Worm (Caenorhabditis elegans) whole organism, L1 larva: ENCODE data around the gene srh-229.
A peak's percentile ranks its signal among the peaks of the same experiment; 100 is the strongest.

Experiments used
- C04F5.9 ChIP-seq: sonication (generic microtip); optimal IDR thresholded peaks from 2 replicates; lab custom pipeline; 2016; ENCODE audit warnings: missing genetic modification characterization, missing compliant biosample characterization
- F16B12.6 ChIP-seq: fragments of 150-350 bp; optimal IDR thresholded peaks from 2 replicates; lab custom pipeline; 2014; ENCODE audit warnings: missing biosample characterization, missing genetic modification characterization
- blmp-1 ChIP-seq: fragments of 150-350 bp; optimal IDR thresholded peaks from 2 replicates; lab custom pipeline; 2014; ENCODE audit warnings: missing biosample characterization, missing genetic modification characterization
- dsc-1 ChIP-seq: sonication (generic microtip); optimal IDR thresholded peaks from 2 replicates; lab custom pipeline; 2016; ENCODE audit warnings: mild to moderate bottlenecking, missing genetic modification characterization, missing compliant biosample characterization
- elt-2 ChIP-seq: sonication (generic microtip); optimal IDR thresholded peaks from 2 replicates; lab custom pipeline; 2016; ENCODE audit warnings: missing genetic modification characterization, mild to moderate bottlenecking, inconsistent platforms, missing compliant biosample characterization, missing genetic modification reagents
- elt-3 ChIP-seq, 6 experiments: fragments of 150-350 bp in 1 of 6; sonication (generic microtip); optimal IDR thresholded peaks; 2 replicates each; lab custom pipeline; 2017 to 2018; ENCODE audit warnings: missing biosample characterization in 6 of 6, missing genetic modification characterization in 6 of 6, inconsistent platforms in 1 of 6
- fkh-4 ChIP-seq: sonication (generic microtip); optimal IDR thresholded peaks from 2 replicates; lab custom pipeline; 2016; ENCODE audit warnings: missing compliant biosample characterization, missing genetic modification characterization, borderline replicate concordance
- grh-1 ChIP-seq: fragments of 200-800 bp; sonication (Bioruptor generic); IDR thresholded peaks from 2 replicates; pipeline ENCODE4 v1.3.6; 2022; ENCODE audit warnings: missing genetic modification reagents, missing genetic modification characterization, missing compliant biosample characterization
- hlh-17 ChIP-seq: fragments of 200-800 bp; sonication (Bioruptor generic); optimal IDR thresholded peaks from 2 replicates; lab custom pipeline; 2018; ENCODE audit warnings: missing genetic modification characterization, mild to moderate bottlenecking, missing compliant biosample characterization, moderate library complexity, borderline replicate concordance
- hlh-4 ChIP-seq: sonication (generic microtip); optimal IDR thresholded peaks from 2 replicates; lab custom pipeline; 2016; ENCODE audit warnings: mild to moderate bottlenecking, missing genetic modification characterization, missing compliant biosample characterization
- irx-1 ChIP-seq: sonication (generic microtip); optimal IDR thresholded peaks from 2 replicates; lab custom pipeline; 2016; ENCODE audit warnings: missing genetic modification characterization, missing compliant biosample characterization
- isw-1 ChIP-seq: fragments of 200-800 bp; sonication (Bioruptor generic); IDR thresholded peaks from 2 replicates; pipeline ENCODE4 v1.3.6; 2022; ENCODE audit warnings: missing genetic modification characterization, missing compliant biosample characterization
- lin-35 ChIP-seq, 2 experiments: fragments of 150-350 bp; optimal IDR thresholded peaks; 2 replicates each; lab custom pipeline; 2014; ENCODE audit warnings: missing biosample characterization in 2 of 2, missing genetic modification characterization in 2 of 2, missing genetic modification reagents in 2 of 2
- nhr-11 ChIP-seq: fragments of 150-350 bp; optimal IDR thresholded peaks from 2 replicates; lab custom pipeline; 2014; ENCODE audit warnings: missing biosample characterization, missing genetic modification characterization
- nhr-19 ChIP-seq: fragments of 200-800 bp; sonication (Bioruptor generic); conservative IDR thresholded peaks from 2 replicates; pipeline ENCODE4 v1.3.6; 2022; ENCODE audit warnings: missing genetic modification characterization, missing compliant biosample characterization
- nhr-28 ChIP-seq: fragments of 150-350 bp; optimal IDR thresholded peaks from 2 replicates; lab custom pipeline; 2014; ENCODE audit warnings: missing biosample characterization, missing genetic modification characterization
- nhr-71 ChIP-seq: sonication (generic microtip); optimal IDR thresholded peaks from 2 replicates; lab custom pipeline; 2016; ENCODE audit warnings: mild to moderate bottlenecking, missing genetic modification characterization, moderate library complexity, missing compliant biosample characterization
- nhr-76 ChIP-seq: sonication (generic microtip); optimal IDR thresholded peaks from 2 replicates; lab custom pipeline; 2017; ENCODE audit warnings: missing biosample characterization, missing genetic modification characterization
- nhr-77 ChIP-seq: fragments of 150-350 bp; optimal IDR thresholded peaks from 2 replicates; lab custom pipeline; 2014; ENCODE audit warnings: missing biosample characterization, missing genetic modification characterization
- nhr-85 ChIP-seq: sonication (generic microtip); peaks from one replicate; lab custom pipeline; 2016; ENCODE audit warnings: missing genetic modification characterization, inconsistent platforms, missing compliant biosample characterization
- nhr-90 ChIP-seq: sonication (generic microtip); optimal IDR thresholded peaks from 2 replicates; lab custom pipeline; 2016; ENCODE audit warnings: mild to moderate bottlenecking, missing genetic modification characterization, missing compliant biosample characterization; ENCODE audit not compliant: poor library complexity
- pqm-1 ChIP-seq: sonication (generic microtip); optimal IDR thresholded peaks from 3 replicates; lab custom pipeline; 2017; ENCODE audit warnings: missing biosample characterization, missing genetic modification characterization
- unc-30 ChIP-seq: sonication (generic microtip); optimal IDR thresholded peaks from 2 replicates; lab custom pipeline; 2017; ENCODE audit warnings: missing biosample characterization, missing genetic modification characterization
- xbp-1 ChIP-seq: sonication (generic microtip); optimal IDR thresholded peaks from 2 replicates; lab custom pipeline; 2016; ENCODE audit warnings: missing genetic modification characterization, missing compliant biosample characterization
- ztf-4 ChIP-seq: fragments of 150-350 bp; optimal IDR thresholded peaks from 2 replicates; lab custom pipeline; 2014; ENCODE audit warnings: missing biosample characterization, missing genetic modification characterization

Gene srh-229

ce11 chrV:7504271-7504670 lies at the start of gene srh-229:
Gene srh-229 (minus strand): TSS chrV:7504371.
- TF ChIP-seq unc-30 (tag; lab: Kevin White, UChicago) (no peak), nhr-76 (tag; lab: Kevin White, UChicago) (no peak)

ce11 chrV:7553873-7554362 lies 49.7 kb upstream of the srh-229 start, which contains the start of gene ttr-10:
Gene ttr-10 (minus strand): TSS chrV:7553923.
- TF ChIP-seq nhr-28 (tag; lab: Kevin White, UChicago): no peak
- TF ChIP-seq F16B12.6 (tag; lab: Kevin White, UChicago): no peak
- no peak for TF ChIP-seq pqm-1 (tag; lab: Kevin White, UChicago)
- no peak for TF ChIP-seq C04F5.9
- TF ChIP-seq nhr-71: peak; percentile 8
- TF ChIP-seq hlh-4 (tag; lab: Kevin White, UChicago): peak; percentile 44
- TF ChIP-seq dsc-1 (tag; lab: Kevin White, UChicago): peak; percentile 94
- TF ChIP-seq hlh-17: no peak
- peak; percentile 84 for TF ChIP-seq fkh-4 (tag; lab: Kevin White, UChicago)

DNA sequence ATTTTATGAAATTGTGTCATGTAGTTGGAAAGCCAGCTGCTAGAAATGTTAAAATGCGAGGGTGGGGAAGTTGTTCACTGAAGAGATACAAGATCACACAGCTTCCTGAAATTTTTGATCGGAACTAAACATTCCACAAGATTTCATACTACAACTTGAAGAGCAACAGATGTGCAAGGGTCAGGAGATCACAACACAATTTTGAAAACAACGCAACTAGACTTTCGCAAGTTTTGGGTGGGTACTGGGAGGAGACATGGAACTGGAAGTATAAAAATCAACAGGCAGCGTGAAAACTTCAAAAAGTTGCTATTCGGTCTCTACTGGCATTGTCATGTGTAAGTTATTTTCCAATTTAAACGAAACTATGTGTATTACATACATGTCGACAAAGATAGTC lies 47.6 kb upstream of the srh-229 start, which contains the start of gene F19F10.3:
TSS of gene F19F10.3 (plus strand) at position 301 of the 400 bp plus-strand sequence.
- peak; percentile 23 for TF ChIP-seq dsc-1 (tag; lab: Kevin White, UChicago)
- no peak for TF ChIP-seq nhr-28 (tag; lab: Kevin White, UChicago)

ce11 chrV:7548499-7548898 lies 44.3 kb upstream of the srh-229 start:
- TF ChIP-seq grh-1 (GFP tag; lab: Robert Waterston, UW) (0 out of 2 replicates have a peak, but pooled peaks have one; percentile 30), nhr-90 (tag; lab: Kevin White, UChicago) (peak; percentile 10), nhr-85 (peak; percentile 52), nhr-19 (GFP tag; lab: Robert Waterston, UW) (peak; percentile 36)

DNA sequence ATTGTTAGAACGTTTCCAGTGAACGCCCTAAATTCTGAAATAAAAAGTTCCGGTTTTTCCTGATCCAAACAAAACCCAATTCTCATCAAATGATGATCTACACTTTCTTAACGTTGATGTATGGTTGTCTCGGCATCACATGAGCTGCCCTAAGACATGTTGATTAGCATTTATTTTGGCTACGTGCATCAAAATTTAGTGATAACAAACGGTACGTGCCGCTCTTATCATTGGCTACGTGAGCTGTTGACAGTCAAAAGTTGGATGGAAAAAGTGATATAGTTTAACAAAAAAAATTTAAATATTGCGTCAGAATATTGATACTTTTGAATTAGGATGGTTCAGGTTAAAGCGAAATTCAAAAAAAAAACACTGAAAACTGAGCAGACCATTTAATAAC lies 43.8 kb upstream of the srh-229 start:
- TF ChIP-seq elt-2 (tag; lab: Kevin White, UChicago) (peak; percentile 88), lin-35 (GFP tag; optimal IDR thresholded peaks at IDR 0.05; lab: Kevin White, UChicago) (peak in 1 of 2 experiments; percentile 6), isw-1 (GFP tag; lab: Robert Waterston, UW) (no peak)

DNA sequence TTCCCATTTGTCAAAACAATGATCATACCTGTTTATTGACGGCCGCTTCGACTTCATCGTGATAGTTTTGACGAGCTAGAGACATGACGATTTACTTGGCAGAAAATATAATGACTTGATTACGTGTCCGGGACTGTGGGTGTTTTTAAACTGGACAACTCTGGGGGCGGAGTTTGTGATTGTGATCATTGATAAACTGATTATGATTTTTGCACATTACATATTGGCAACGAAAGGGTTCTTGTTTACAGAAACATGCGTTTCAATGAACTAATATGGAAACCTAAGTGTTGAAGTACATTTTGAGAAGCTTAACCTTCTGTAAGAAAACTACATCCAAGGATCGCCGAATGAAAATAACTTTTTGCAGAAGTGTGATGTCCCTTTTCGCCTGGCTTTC lies 43.3 kb upstream of the srh-229 start, which contains the start of gene ftn-1:
TSS of gene ftn-1 (minus strand) at position 101 of the 400 bp plus-strand sequence.
- TF ChIP-seq nhr-28 (tag; lab: Kevin White, UChicago) (no peak), irx-1 (tag; lab: Kevin White, UChicago) (no peak), xbp-1 (tag; lab: Kevin White, UChicago) (no peak)

DNA sequence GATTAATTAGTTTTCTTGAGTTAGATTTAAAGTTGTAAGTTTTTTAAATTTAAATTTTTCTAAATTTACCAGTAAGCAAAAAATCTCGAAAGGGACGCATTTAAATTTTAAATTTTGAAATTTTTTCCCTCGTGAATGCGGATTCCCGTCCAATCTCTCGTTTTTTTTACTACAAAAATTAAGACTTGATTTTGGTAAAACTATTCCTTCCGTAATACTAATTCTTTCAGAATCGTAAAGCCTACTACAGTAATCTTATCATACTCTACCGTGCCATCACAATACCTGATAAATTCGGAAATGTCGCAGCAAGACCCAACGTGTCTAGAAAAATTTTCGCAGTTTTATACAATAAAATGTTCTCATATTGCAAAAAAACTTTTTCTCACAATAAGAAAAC lies 41.0 kb upstream of the srh-229 start, which contains the start of the genes C54F6.19 and nhx-3:
TSS of gene C54F6.19 (plus strand) at position 301 of the 400 bp plus-strand sequence.
TSS of gene nhx-3 (minus strand) at position 337 of the 400 bp plus-strand sequence.
- no peak for TF ChIP-seq elt-3 (tag; optimal IDR thresholded peaks at IDR 0.05; lab: Kevin White, UChicago)

DNA sequence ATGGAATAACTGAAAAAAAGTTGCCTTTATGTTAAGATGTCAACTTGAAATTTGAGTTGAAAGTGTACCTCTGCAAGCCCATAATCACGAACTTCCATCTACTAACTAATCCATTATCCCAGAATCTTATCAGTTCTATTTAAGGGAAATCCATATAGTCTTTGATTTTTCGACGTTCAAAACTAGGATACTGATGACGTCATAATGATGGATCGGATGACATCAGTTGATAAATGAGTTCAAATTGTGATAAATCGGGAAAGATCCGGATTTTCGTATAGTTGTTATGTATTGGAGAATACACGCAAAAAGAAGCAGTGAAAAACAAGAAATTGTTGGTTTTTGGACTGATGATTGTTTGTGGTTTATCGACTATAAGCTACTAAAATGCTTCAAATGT lies 39.6 kb upstream of the srh-229 start:
- no peak for TF ChIP-seq nhr-11 (tag; lab: Kevin White, UChicago)
- TF ChIP-seq ztf-4 (tag; lab: Kevin White, UChicago): no peak
- TF ChIP-seq blmp-1 (tag; lab: Kevin White, UChicago): peak; percentile 10
- no peak for TF ChIP-seq nhr-77 (tag; lab: Kevin White, UChicago)
- TF ChIP-seq lin-35 (GFP tag; optimal IDR thresholded peaks at IDR 0.05; lab: Kevin White, UChicago): no peak
- TF ChIP-seq, all 84 proteins: peak for 1
